Fruit fly (Drosophila melanogaster): Measurements from ENCODE around the gene CG3558.

CG3558 gene

DNA sequence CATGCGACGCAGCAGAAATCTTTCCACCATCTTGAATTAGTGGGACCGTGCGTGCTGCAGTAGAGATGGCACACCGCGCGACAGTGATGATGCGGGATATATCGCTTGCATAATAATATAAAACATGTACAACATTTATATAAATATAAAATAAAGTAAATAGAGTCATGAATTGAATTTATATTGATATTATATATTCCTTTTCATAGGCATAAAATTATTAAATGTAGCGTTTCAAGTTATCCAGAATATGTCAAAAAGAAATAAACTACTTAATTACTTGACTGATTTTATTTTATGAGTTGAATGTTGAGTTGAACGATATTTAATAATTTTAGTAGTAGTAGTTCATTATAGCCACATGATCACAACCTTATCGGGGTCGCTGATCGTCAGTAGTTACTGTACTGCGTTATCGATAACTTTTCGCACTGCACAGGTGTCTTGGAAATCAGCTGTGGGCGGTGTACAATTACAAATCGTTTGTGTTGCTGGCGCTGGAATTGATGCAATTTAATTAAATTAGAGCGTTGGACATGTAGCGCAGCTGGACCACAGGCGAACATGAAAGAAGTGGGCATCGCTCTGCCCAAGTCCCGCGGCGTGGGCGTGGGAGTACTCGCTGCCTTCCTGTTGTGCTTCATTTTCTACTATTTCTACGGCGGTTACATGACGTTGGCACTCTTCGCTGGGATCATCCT, 4.8 kb upstream of the CG3558 start, which contains the start of the genes Chd1 and Bem46:
Gene Chd1, minus strand, starts transcription at position 43 of the 701 bp plus-strand sequence.
Gene Bem46, plus strand, starts transcription at position 436 of the 701 bp plus-strand sequence.
- TF ChIP-seq CG17801 (GFP tag; optimal IDR thresholded peaks at IDR 0.05; ENCODE audit: partially characterized antibody) = peak; percentile 79

DNA sequence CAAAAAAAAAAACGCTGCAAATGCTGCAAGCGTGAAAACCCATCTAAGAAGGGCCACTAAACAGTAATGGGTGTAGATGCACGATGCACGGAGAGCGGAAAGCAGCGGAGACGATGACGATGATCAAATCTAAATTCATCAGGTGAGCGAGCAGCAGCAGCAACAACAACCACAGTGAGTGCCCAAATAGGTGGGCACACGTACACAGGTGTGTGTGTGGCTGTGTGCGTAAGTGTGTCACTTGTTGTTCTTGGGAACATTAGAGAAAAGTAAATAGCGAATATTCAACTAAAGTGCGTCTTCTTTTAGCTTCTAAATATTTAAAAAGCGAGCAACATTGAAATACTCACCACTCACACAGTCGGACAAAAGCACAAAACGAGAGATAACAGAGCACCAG, 566 bp downstream of the CG3558 start:
- no peak for TF ChIP-seq CG17801 (GFP tag; optimal IDR thresholded peaks at IDR 0.05; ENCODE audit: partially characterized antibody)

DNA sequence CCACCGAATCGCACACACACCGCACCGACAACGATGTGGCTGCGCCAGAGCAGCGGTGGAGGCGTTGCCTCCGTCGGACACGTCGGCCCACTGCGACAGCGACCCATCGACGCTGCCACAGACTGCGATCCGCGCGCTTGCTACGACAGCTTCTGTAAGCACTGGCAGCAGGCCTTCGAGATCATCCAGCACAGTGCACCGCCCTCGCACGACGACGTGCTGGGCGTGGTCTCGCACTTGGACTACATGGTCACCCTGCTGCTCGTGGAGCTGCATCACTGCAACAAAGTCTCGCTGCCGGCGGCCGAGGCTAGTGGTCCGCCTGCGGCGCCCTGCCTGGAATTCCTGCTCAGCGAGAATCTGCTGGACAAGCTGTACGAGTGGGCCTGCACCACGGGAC, 1.0 kb downstream of the CG3558 start:
- TF ChIP-seq CG17801 (GFP tag; optimal IDR thresholded peaks at IDR 0.05; ENCODE audit: partially characterized antibody) = no peak

DNA sequence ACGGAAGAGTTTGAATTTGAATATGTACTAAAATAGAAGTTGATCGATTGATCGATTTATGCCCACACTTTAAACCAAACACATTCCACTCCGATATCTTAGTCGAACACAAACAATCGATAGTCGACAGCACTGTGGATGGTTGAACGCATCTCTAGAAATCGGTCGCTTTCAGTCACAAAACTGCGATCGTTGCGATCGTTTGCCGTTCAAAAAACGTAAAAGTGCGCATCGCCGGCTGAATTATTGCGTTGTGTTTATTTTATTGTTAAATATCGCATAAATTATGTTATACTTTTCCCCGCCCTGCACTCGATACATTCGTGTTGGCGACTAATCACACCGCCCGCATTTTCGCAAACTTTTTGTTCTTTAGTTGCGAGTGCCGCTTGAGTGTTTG, 6.4 kb downstream of the CG3558 start, which contains the start of gene Ccdc85:
Gene Ccdc85, plus strand, starts transcription at position 174 of the 400 bp plus-strand sequence.
- peak; percentile 15 for TF ChIP-seq CG17801 (GFP tag; optimal IDR thresholded peaks at IDR 0.05; ENCODE audit: partially characterized antibody)

DNA sequence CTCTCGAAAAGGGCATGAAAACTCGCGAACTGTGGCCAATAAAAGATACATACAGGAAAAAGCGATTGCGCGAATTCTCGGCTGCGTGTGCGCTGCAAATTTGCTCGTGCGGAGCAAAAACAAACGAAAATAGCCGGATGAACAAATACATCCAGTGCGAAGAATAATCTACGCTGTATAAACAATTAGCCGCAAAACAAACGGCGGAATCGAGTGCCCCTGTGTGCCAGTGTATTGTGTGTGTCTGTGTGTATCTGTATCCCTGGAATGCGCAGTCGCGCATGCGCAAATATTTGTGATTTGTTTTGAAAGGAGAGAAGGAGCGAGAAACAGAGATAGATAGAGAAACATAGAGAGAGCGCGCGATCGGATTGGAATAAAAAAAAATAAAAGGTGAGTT, 6.9 kb downstream of the CG3558 start:
- TF ChIP-seq CG17801 (GFP tag; optimal IDR thresholded peaks at IDR 0.05; ENCODE audit: partially characterized antibody) = no peak

DNA sequence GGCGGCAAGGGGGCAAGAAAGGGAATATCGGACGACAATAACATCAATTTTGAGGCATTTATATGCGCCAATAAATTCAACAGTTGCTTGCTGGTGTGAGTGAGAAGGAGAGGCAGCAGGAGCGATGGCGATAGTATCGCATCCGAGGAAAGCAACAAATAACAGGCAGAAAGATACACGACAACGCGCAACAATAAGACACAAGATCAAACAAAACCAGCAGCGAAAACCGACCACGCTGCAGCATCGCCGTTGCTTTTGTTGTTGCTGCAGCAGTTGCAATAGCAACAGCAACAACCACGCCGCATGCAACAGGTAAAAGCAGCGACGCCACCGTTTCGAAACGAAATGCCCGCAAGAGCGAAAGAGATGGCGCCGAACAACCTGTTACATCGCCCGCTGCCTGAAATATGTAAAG, 7.9 kb downstream of the CG3558 start:
- no peak for TF ChIP-seq CG17801 (GFP tag; optimal IDR thresholded peaks at IDR 0.05; ENCODE audit: partially characterized antibody)

DNA sequence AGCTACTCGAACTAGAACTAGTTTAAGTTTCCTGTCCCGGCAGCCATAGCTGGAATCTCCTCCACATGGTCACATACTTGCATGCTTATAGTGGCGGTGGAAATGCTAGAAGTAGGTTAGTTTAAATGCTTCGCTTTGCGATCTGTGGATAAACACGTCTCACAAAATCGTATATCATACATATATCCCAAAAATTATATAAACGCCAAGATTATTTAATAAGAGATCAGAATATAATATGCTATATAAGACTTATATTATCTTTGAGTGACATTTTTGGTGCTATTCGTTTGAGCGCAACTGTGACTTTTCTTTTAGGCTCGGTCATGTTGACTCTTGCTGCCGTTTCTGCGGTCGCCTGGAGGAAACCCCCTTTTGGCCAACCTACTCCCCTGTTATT, 9.3 kb downstream of the CG3558 start:
- no peak for TF ChIP-seq CG17801 (GFP tag; optimal IDR thresholded peaks at IDR 0.05; ENCODE audit: partially characterized antibody)

DNA sequence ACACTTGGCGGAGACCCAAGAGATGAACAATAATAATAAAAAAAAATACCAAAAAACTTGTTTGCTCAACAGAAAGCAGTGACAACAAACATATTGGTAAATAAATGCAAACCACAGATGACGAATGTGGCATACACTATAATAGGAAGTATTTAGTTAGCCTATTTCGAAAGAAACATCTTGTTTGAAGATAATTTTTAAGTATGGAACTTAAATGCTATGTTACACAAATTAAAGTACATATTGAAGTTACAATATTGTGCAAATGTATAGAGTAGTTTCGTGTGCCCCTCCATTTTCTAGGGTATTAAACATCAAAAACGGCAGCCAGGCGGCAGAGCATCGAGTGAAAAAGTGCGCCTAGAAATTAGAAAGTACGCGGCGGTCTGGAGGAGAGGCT, 10.7 kb downstream of the CG3558 start:
- TF ChIP-seq CG17801 (GFP tag; optimal IDR thresholded peaks at IDR 0.05; ENCODE audit: partially characterized antibody) = no peak

DNA sequence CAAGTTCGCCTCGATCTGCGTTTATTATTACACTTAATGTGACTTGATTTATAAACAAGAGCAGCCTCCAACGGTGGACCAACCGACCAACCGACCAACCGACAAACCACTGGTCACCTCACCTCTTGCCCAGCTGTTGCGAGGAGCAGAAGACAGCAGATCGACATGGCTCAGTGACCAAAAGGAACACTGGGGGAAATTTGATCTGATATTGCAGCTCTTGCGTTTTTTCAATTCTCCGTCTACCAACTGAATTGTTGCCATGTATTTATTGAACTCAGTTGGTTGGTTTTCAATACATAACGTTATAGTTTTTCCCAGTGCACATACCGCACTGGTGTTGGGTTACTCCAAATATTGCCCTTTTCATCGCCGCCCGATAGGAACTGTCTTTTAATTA, 11.9 kb downstream of the CG3558 start:
- no peak for TF ChIP-seq CG17801 (GFP tag; optimal IDR thresholded peaks at IDR 0.05; ENCODE audit: partially characterized antibody)

DNA sequence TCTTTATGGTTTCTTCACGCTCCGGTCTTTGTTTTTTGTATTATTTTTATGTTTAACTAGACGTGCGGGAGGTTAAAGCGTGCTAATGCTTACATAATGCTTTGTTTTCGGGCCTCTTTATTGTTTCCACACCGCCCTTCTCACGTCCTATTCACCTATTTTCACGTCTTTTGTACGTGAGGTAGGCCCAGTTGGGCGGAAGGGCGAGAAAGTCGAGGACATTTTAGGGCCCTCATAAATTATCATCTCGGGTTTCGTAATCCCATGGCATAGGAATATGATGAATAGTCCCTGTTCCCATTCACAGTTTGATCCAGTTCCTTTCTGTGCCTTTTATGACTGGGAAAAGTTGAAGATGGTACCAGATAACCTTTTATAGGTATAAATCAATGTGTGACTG, 12.8 kb downstream of the CG3558 start:
- TF ChIP-seq CG17801 (GFP tag; optimal IDR thresholded peaks at IDR 0.05; ENCODE audit: partially characterized antibody) = no peak

DNA sequence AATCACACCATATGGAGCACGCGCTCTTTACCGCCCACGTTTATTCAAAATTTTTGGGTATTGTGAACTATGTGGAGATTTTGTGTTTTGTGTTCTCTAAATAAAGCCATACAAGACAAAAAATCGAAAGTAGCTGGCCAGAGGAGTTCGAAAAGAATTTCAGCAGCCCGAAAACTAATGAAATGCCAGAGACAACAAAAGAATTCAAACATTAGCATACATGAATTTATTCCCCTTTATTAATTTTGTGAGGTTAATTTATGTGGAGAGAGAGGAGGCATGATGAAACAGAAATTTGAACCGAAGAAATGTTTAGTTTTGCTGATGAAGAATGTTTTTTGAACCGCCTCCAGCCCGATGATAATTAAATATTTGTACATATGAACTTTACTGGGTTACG, 13.5 kb downstream of the CG3558 start:
- no peak for TF ChIP-seq CG17801 (GFP tag; optimal IDR thresholded peaks at IDR 0.05; ENCODE audit: partially characterized antibody)

DNA sequence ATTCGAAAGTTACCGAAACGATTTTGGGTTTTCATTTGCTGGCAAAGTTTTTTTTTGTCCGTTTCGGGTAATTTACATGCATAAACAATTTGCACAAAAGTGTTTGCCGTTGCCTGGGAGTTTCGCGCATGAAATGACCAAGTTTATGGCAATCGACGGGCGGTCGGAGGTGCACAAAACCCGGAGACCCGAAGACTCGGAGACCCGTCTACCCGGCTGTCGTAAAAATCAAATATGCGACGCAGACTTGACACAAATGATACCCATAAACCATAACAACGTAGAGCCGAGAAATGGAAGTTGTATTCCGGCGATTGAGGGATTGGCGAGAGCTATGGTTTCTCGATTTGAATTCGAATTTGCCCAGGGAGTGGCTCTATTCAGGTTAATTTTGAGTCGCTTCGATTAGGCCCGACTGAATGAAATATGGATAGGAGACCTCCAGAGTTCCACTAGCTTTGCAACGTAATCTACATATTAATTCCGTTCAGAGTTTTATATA, 14.3 kb downstream of the CG3558 start:
- TF ChIP-seq CG17801 (GFP tag; optimal IDR thresholded peaks at IDR 0.05; ENCODE audit: partially characterized antibody) = no peak

DNA sequence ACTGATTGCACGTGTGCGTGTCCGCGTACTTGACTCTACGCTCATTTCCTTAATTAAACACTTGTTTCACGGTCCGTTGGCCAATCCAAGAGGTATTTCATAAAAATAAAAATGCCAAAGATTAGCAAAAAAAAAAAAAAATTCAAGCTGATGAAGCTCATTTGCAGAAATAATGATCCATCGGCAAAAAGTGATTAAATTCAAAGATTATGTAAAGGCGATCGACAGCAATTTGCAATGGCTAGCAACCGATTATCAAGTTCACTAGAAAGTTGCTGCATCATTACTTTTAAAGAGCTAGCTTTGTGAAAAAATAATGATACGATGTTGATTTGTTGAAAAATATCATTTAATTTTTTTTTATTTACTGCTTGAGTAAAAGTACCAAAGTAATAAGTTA, 16.8 kb downstream of the CG3558 start:
- TF ChIP-seq CG17801 (GFP tag; optimal IDR thresholded peaks at IDR 0.05; ENCODE audit: partially characterized antibody) = no peak

DNA sequence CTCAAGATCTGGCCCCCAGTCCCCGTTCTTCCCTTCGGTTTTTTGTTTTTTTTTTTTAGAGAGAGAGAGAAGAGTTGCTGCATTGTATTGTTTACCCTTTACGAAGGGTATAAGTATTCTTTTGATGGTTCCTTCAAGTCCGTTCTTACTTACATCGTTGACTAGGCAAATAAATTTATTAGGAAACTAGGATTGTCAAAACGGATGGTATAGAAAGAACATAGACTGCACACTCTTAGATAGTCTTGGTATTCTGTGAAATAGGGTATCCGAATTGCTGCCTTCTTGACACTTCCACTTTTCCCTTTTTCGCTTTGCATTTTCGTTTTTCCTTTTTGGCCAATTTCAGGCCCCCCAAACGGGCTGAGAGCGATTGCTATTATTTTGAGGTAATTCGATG, 18.8 kb downstream of the CG3558 start:
- no peak for TF ChIP-seq CG17801 (GFP tag; optimal IDR thresholded peaks at IDR 0.05; ENCODE audit: partially characterized antibody)

DNA sequence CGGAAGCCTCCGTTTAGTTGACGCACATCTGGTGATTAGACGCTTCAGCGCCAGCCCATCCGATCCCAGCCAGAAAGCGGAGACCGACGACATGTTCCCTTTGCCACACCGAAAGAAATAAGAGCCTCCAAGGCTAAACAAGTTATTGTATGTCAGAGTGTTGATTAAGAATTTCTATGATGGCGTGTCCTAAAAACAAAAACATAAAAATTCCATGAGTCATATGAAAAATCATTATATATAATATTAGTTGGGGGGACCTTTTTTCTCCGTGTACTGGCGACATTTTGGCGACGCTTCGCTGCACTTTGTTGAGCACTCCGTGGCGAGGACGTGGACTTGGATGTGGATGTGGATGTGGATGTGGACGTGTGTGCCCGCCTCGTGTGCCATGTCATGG, 20.1 kb downstream of the CG3558 start:
- TF ChIP-seq CG17801 (GFP tag; optimal IDR thresholded peaks at IDR 0.05; ENCODE audit: partially characterized antibody) = no peak

DNA sequence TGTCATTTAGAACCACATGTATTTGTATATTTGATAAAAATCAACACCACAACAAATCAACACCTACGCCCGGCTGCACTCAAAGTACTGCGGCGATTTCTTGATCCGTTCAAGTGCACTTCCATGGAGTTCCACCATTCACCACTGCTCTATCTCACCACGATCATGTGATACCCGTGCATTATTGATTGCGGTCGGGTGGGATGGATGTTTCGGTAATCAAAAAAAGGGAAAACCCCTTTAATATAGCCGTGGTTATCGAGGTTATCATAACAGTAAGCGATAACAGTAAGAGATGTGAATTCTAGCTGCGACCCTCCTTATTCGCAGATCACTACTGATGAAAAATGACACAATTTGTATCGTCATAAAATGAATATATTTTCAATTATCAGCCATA, 25.5 kb downstream of the CG3558 start, which contains the start of the genes CG17224 and CG17264:
Gene CG17224, minus strand, starts transcription at position 97 of the 400 bp plus-strand sequence.
Gene CG17264, plus strand, starts transcription at position 297 of the 400 bp plus-strand sequence.
- peak; percentile 23 for TF ChIP-seq CG17801 (GFP tag; optimal IDR thresholded peaks at IDR 0.05; ENCODE audit: partially characterized antibody)
